Worm (Caenorhabditis elegans) whole organism, late embryonic: ENCODE measurements around the gene npr-26.

Experiments
- C38D4.7 ChIP-seq: fragments of 200-800 bp; sonication (Bioruptor generic); optimal IDR thresholded peaks from 2 replicates; lab custom pipeline; 2018; ENCODE audit warnings: mild to moderate bottlenecking, missing genetic modification characterization, moderate library complexity, missing compliant biosample characterization
- K02D7.2 ChIP-seq: sonication (generic microtip); optimal IDR thresholded peaks from 2 replicates; lab custom pipeline; 2017; ENCODE audit warnings: mild to moderate bottlenecking, missing genetic modification characterization, missing compliant biosample characterization
- ahr-1 ChIP-seq: sonication (generic microtip); optimal IDR thresholded peaks from 2 replicates; lab custom pipeline; 2016; ENCODE audit warnings: missing genetic modification characterization, missing compliant biosample characterization
- ama-1 ChIP-seq: fragments of 150-350 bp; optimal IDR thresholded peaks from 2 replicates; lab custom pipeline; 2014
- ceh-19 ChIP-seq: fragments of 200-800 bp; sonication (Bioruptor generic); optimal IDR thresholded peaks from 2 replicates; lab custom pipeline; 2018; ENCODE audit warnings: mild to moderate bottlenecking, missing genetic modification characterization, missing compliant biosample characterization
- ceh-2 ChIP-seq: sonication (generic microtip); optimal IDR thresholded peaks from 2 replicates; lab custom pipeline; 2016; ENCODE audit warnings: missing genotype, missing genetic modification characterization, missing compliant biosample characterization
- ceh-22 ChIP-seq: sonication (generic microtip); optimal IDR thresholded peaks from 2 replicates; lab custom pipeline; 2017; ENCODE audit warnings: missing biosample characterization, missing genetic modification characterization
- ceh-24 ChIP-seq: sonication (generic microtip); optimal IDR thresholded peaks from 2 replicates; lab custom pipeline; 2016; ENCODE audit warnings: mild to moderate bottlenecking, missing genetic modification characterization, missing compliant biosample characterization
- ceh-31 ChIP-seq: sonication (generic microtip); optimal IDR thresholded peaks from 2 replicates; lab custom pipeline; 2016; ENCODE audit warnings: missing genetic modification characterization, missing compliant biosample characterization
- ceh-34 ChIP-seq: sonication (generic microtip); optimal IDR thresholded peaks from 2 replicates; lab custom pipeline; 2016; ENCODE audit warnings: mild to moderate bottlenecking, missing genetic modification characterization, missing compliant biosample characterization
- ceh-45 ChIP-seq: fragments of 200-800 bp; sonication (Bioruptor generic); IDR thresholded peaks from 2 replicates; pipeline ENCODE4 v1.3.6; 2022; ENCODE audit warnings: missing genetic modification reagents, missing genetic modification characterization, missing compliant biosample characterization
- ceh-48 ChIP-seq: sonication (generic microtip); optimal IDR thresholded peaks from 2 replicates; lab custom pipeline; 2016; ENCODE audit warnings: missing genetic modification characterization, inconsistent platforms, missing compliant biosample characterization
- ceh-6 ChIP-seq: fragments of 200-800 bp; sonication (Bioruptor generic); optimal IDR thresholded peaks from 2 replicates; lab custom pipeline; 2018; ENCODE audit warnings: mild to moderate bottlenecking, missing genetic modification characterization, missing compliant biosample characterization
- ceh-9 ChIP-seq: sonication (generic microtip); optimal IDR thresholded peaks from 2 replicates; lab custom pipeline; 2016; ENCODE audit warnings: mild to moderate bottlenecking, missing genetic modification characterization, inconsistent platforms, missing compliant biosample characterization
- dve-1 ChIP-seq: sonication (generic microtip); optimal IDR thresholded peaks from 2 replicates; lab custom pipeline; 2017; ENCODE audit warnings: antibody characterized with exemption, mild to moderate bottlenecking, missing genetic modification characterization, missing compliant biosample characterization
- elt-2 ChIP-seq: sonication (generic microtip); optimal IDR thresholded peaks from 2 replicates; lab custom pipeline; 2016; ENCODE audit warnings: missing genetic modification reagents, missing genetic modification characterization, missing compliant biosample characterization
- elt-4 ChIP-seq: sonication (generic microtip); optimal IDR thresholded peaks from 2 replicates; lab custom pipeline; 2016; ENCODE audit warnings: missing genetic modification characterization, missing compliant biosample characterization
- eyg-1 ChIP-seq: sonication (generic microtip); optimal IDR thresholded peaks from 2 replicates; lab custom pipeline; 2016; ENCODE audit warnings: missing genotype, missing genetic modification characterization, missing compliant biosample characterization
- fkh-10 ChIP-seq: fragments of 150-350 bp; optimal IDR thresholded peaks from 2 replicates; lab custom pipeline; 2014; ENCODE audit warnings: missing biosample characterization, missing genetic modification reagents, missing genetic modification characterization
- fkh-6 ChIP-seq: sonication (generic microtip); optimal IDR thresholded peaks from 2 replicates; lab custom pipeline; 2016; ENCODE audit warnings: missing genetic modification characterization, missing compliant biosample characterization
- hlh-13 ChIP-seq: fragments of 200-800 bp; sonication (Bioruptor generic); optimal IDR thresholded peaks from 2 replicates; lab custom pipeline; 2018; ENCODE audit warnings: mild to moderate bottlenecking, missing genetic modification characterization, missing compliant biosample characterization
- hlh-15 ChIP-seq: sonication (generic microtip); optimal IDR thresholded peaks from 2 replicates; lab custom pipeline; 2016; ENCODE audit warnings: missing genetic modification characterization, missing compliant biosample characterization
- hlh-6 ChIP-seq: sonication (generic microtip); optimal IDR thresholded peaks from 2 replicates; lab custom pipeline; 2016; ENCODE audit warnings: missing genotype, missing genetic modification characterization, missing compliant biosample characterization
- hlh-8 ChIP-seq: sonication (generic microtip); optimal IDR thresholded peaks from 2 replicates; lab custom pipeline; 2016; ENCODE audit warnings: missing genotype, missing genetic modification characterization, missing compliant biosample characterization
- lim-6 ChIP-seq: sonication (generic microtip); optimal IDR thresholded peaks from 2 replicates; lab custom pipeline; 2016; ENCODE audit warnings: missing genetic modification characterization, missing compliant biosample characterization
- lin-11 ChIP-seq: fragments of 200-800 bp; sonication (Bioruptor generic); optimal IDR thresholded peaks from 2 replicates; lab custom pipeline; 2018; ENCODE audit warnings: mild to moderate bottlenecking, missing genetic modification characterization, missing compliant biosample characterization
- madf-2 ChIP-seq: sonication (generic microtip); optimal IDR thresholded peaks from 2 replicates; lab custom pipeline; 2017; ENCODE audit warnings: missing genetic modification characterization, missing compliant biosample characterization
- nhr-11 ChIP-seq: fragments of 150-350 bp; optimal IDR thresholded peaks from 2 replicates; lab custom pipeline; 2014; ENCODE audit warnings: missing biosample characterization, missing genetic modification characterization
- nhr-232 ChIP-seq: sonication (generic microtip); optimal IDR thresholded peaks from 2 replicates; lab custom pipeline; 2016; ENCODE audit warnings: missing genetic modification characterization, missing compliant biosample characterization
- odd-2 ChIP-seq: sonication (generic microtip); optimal IDR thresholded peaks from 2 replicates; lab custom pipeline; 2017; ENCODE audit warnings: antibody characterized with exemption, mild to moderate bottlenecking, missing genetic modification characterization, missing compliant biosample characterization
- pat-9 ChIP-seq: fragments of 200-800 bp; sonication (Bioruptor generic); optimal IDR thresholded peaks from 2 replicates; lab custom pipeline; 2018; ENCODE audit warnings: mild to moderate bottlenecking, missing genetic modification characterization, moderate library complexity, missing compliant biosample characterization
- pha-4 ChIP-seq: fragments of 150-350 bp; optimal IDR thresholded peaks from 2 replicates; lab custom pipeline; 2018; ENCODE audit warnings: missing biosample characterization, missing genetic modification reagents, missing genetic modification characterization
- pros-1 ChIP-seq: fragments of 150-350 bp; optimal IDR thresholded peaks from 2 replicates; lab custom pipeline; 2014; ENCODE audit warnings: missing biosample characterization, missing genetic modification reagents, missing genetic modification characterization
- rnt-1 ChIP-seq: sonication (generic microtip); optimal IDR thresholded peaks from 2 replicates; lab custom pipeline; 2016; ENCODE audit warnings: missing genetic modification characterization, missing compliant biosample characterization
- sdc-2 ChIP-seq: sonication (generic microtip); optimal IDR thresholded peaks from 2 replicates; lab custom pipeline; 2016; ENCODE audit warnings: missing genotype, missing genetic modification characterization, missing compliant biosample characterization
- sox-4 ChIP-seq: sonication (generic microtip); optimal IDR thresholded peaks from 2 replicates; lab custom pipeline; 2017; ENCODE audit warnings: mild to moderate bottlenecking, missing genetic modification characterization, inconsistent platforms, missing compliant biosample characterization
- syd-9 ChIP-seq: sonication (generic microtip); optimal IDR thresholded peaks from 2 replicates; lab custom pipeline; 2016; ENCODE audit warnings: mild to moderate bottlenecking, missing genetic modification characterization, moderate library complexity, missing compliant biosample characterization
- unc-42 ChIP-seq: sonication (generic microtip); optimal IDR thresholded peaks from 2 replicates; lab custom pipeline; 2016; ENCODE audit warnings: missing genotype, missing genetic modification characterization, missing compliant biosample characterization
- unc-55 ChIP-seq: sonication (generic microtip); optimal IDR thresholded peaks from 2 replicates; lab custom pipeline; 2017; ENCODE audit warnings: missing biosample characterization, missing genetic modification reagents, missing genetic modification characterization
- unc-86 ChIP-seq: sonication (generic microtip); optimal IDR thresholded peaks from 2 replicates; lab custom pipeline; 2016; ENCODE audit warnings: missing genetic modification characterization, missing compliant biosample characterization

Gene npr-26

DNA sequence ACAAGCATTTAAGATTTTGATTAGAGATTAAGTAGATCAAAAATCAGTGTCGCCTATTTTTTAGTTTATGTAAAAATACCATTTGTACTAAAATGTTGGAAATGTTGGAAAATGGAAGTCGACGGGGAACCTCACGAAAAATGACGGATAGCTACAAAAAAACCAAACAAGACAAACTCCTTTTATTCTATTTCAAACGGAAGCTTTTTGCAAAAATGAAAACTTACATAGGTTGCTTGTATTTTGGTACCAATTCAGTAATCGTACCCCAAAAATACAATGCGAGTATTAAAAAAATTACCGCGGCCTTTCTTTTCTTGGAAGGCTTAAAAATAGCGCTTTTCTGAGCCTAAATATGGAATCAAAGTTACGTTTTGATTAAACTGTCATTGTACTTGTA, 36.4 kb upstream of the npr-26 start:
- TF ChIP-seq sdc-2 (tag; lab: Kevin White, UChicago) (no peak), pha-4 (tag; lab: Kevin White, UChicago) (no peak), unc-86 (tag; lab: Kevin White, UChicago) (no peak)

DNA sequence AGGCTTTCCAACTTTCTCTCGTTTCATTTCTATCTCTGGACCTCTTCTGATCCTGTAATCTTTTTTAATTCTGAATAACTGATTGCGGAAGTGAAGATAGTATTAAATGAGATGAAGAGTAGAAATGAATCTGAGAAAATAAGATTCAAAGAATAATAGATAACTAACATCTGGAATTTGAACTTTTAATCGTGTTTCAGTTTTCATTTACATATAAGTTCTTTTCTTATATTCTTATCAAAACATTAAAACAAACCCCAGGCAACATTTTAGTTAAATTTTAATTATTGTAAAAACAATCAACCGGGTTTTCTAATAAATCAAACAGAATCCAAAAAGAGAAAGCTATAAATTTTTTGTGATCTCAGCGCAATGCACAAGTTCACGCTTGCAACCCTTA, 35.6 kb upstream of the npr-26 start:
- no peak for TF ChIP-seq hlh-13
- TF ChIP-seq K02D7.2 = no peak
- no peak for TF ChIP-seq ceh-22 (tag; lab: Kevin White, UChicago)

DNA sequence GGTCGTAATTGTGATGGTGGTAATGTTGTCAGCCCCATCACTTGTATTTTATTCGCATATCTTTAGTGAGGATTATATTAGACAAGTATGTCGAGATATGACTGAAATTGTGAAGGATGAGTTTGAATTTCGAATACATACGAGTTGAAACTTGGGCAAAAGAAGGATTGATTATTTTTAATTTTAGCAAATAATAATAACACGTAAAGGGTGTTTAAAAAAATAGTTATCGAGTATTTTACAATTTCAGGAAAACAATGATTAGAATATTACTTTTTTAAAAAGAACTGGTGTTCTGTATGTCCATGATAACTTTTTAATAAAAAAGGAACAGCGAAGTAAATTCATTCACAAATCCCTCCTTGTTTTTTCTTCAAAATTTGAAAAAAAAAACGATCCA, 32.8 kb upstream of the npr-26 start, which contains the start of gene F11E6.8:
Gene F11E6.8, minus strand, starts transcription at position 101 of the 400 bp plus-strand sequence.
- TF ChIP-seq lim-6 = no peak
- no peak for TF ChIP-seq K02D7.2
- TF ChIP-seq ceh-9 (tag; lab: Kevin White, UChicago) = no peak
- no peak for TF ChIP-seq hlh-15 (tag; lab: Kevin White, UChicago)
- TF ChIP-seq ceh-31 = no peak
- TF ChIP-seq fkh-6 (tag; lab: Kevin White, UChicago) = no peak
- no peak for TF ChIP-seq nhr-232 (tag; lab: Kevin White, UChicago)
- no peak for TF ChIP-seq syd-9 (tag; lab: Kevin White, UChicago)
- TF ChIP-seq elt-4 (tag; lab: Kevin White, UChicago) = no peak
- no peak for TF ChIP-seq dve-1 (tag; lab: Kevin White, UChicago)
- no peak for TF ChIP-seq hlh-8 (tag; lab: Kevin White, UChicago)

DNA sequence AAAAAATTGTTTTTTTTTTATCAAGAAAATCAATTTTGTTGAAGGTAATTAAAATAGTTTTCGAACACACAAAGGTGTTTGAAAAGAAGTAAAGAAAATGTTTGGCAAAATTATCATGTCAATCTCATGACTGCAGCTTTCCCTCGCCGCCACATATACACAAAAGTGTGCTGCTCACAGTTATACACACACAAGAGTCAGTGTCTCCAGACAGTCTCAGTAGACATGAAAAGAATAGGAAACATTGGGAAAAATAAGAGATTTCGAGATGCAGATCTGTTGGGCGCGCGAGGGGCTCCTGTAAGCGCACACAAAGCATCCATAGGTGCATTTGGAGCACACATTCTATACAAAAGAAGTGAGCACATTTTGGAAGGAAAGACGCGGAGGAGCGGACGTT, 30.7 kb upstream of the npr-26 start:
- no peak for TF ChIP-seq ceh-6 (GFP tag; lab: Kevin White, UChicago)
- TF ChIP-seq ceh-31 = no peak
- TF ChIP-seq C38D4.7 = no peak

DNA sequence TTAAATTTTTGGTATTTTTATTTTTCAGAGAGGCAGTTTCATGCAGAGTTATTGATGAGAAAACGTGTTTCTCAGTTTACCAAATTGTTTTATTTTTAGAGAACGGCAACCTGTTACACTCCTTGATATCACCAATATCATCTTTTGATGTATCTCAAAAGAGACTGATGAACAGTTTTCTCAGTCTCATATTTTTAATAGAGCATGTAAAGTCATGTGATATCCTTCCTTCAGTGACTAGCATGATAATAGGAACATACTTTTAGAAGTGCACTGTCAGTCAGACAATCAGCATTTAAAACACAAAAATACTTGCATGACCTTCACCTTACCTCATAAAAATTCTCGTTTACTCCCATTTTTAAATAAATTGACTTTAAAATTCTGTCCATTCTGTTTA, 24.9 kb upstream of the npr-26 start, which contains the start of gene F11E6.11:
Gene F11E6.11, plus strand, starts transcription at position 325 of the 400 bp plus-strand sequence.
- no peak for TF ChIP-seq ceh-48
- TF ChIP-seq rnt-1 (tag; lab: Kevin White, UChicago) = no peak
- TF ChIP-seq madf-2 = no peak
- TF ChIP-seq unc-55 = no peak
- no peak for TF ChIP-seq lin-11
- no peak for TF ChIP-seq hlh-15 (tag; lab: Kevin White, UChicago)
- TF ChIP-seq ceh-6 (GFP tag; lab: Kevin White, UChicago) = no peak
- no peak for TF ChIP-seq nhr-11 (tag; lab: Kevin White, UChicago)
- no peak for TF ChIP-seq ceh-34 (tag; lab: Kevin White, UChicago)
- TF ChIP-seq elt-2 = no peak
- no peak for TF ChIP-seq unc-42 (tag; lab: Kevin White, UChicago)
- TF ChIP-seq K02D7.2 = no peak
- no peak for TF ChIP-seq ceh-45 (GFP tag; lab: Robert Waterston, UW)

DNA sequence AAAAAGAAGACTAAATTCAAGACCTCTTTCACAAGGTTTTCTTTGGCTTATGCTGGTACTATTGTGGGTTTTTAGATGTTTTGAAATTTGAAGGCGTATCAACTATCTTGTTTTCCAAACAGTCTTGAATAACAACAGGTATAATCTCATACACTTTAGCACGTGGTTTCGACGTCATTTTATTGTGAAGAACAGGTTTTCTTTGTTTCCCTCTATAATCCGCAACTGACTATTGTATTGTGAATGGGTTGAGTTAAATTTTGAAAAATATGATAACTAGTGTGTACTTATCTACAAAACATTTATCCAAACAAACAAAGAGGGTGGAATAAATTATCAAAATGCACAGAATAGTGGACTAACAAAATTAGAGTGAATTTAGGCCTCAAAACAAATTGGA, 23.6 kb upstream of the npr-26 start:
- TF ChIP-seq fkh-10 (GFP tag; lab: Kevin White, UChicago) (no peak), ceh-6 (GFP tag; lab: Kevin White, UChicago) (no peak), ceh-2 (tag; lab: Kevin White, UChicago) (no peak), hlh-13 (no peak), C38D4.7 (no peak), hlh-6 (tag; lab: Kevin White, UChicago) (no peak)

DNA sequence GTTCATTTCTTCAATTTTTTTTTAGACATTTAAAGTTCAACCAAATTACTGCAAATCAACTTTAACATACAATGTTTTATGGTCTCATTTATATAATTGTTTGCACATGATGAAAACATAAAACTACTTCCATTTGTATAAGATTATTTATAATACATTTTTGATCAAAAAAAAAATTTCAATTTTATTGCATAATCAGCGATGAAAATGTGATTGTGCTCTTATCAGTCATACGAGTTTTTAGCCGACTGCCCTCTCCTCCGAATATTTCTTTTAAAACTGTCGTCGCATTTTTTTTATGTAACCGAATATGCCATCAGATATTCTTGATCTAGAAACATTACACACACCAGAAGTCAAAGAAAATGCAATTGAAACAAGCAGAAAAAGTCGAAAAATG, 22.8 kb upstream of the npr-26 start, which contains the start of gene F08A7.1:
Gene F08A7.1, plus strand, starts transcription at position 191 of the 400 bp plus-strand sequence.
- TF ChIP-seq ceh-24 (no peak), odd-2 (tag; lab: Kevin White, UChicago) (no peak), hlh-15 (tag; lab: Kevin White, UChicago) (no peak), pros-1 (tag; lab: Kevin White, UChicago) (no peak), elt-4 (tag; lab: Kevin White, UChicago) (no peak), ama-1 (lab: Kevin White, UChicago) (no peak), dve-1 (tag; lab: Kevin White, UChicago) (no peak), hlh-8 (tag; lab: Kevin White, UChicago) (no peak), ceh-45 (GFP tag; lab: Robert Waterston, UW) (no peak), sox-4 (tag; lab: Kevin White, UChicago) (no peak), pat-9 (tag; lab: Kevin White, UChicago) (no peak), ahr-1 (tag; lab: Kevin White, UChicago) (no peak), fkh-10 (GFP tag; lab: Kevin White, UChicago) (no peak), ceh-19 (no peak), eyg-1 (no peak)
- TF ChIP-seq, all 69 proteins: peak for 0
